Fruit fly (Drosophila melanogaster): ENCODE data around the gene CG43145.

The CG43145 gene

DNA sequence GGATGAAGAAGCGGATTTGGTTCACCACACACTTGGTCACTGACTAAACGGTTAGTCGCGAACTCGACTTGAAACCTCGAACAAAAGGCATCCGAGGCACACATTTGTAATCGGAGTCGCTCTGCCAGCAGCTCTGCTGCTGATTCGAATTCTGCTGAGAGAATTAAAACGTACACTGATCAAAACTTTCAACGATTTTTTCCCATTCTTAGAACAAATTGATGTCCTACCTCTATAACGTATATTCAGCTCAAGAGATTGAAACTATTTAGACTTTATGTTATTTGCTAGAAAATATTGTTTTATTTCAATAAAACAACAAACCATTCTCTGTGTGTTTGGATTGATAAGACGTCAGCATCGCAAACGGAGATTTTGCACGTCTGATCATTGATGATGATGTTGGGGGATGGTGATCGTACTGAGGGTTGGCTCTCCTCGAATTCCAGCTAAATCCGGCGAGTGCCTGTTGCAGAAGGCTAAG is 3.9 kb downstream of the CG43145 start, which contains the start of gene CG31778 (continued):
- peak; percentile 86 for TF ChIP-seq CG6163 (GFP tag; IDR thresholded peaks at IDR 0.05)
- TF ChIP-seq CG7368 (GFP tag; optimal IDR thresholded peaks at IDR 0.05): peak; percentile 68
- peak; percentile 79 for TF ChIP-seq CG6792 (GFP tag; optimal IDR thresholded peaks at IDR 0.05)
- no peak for TF ChIP-seq dac (GFP tag; optimal IDR thresholded peaks at IDR 0.05)
- peak; percentile 92 for TF ChIP-seq Sox102F (GFP tag; optimal IDR thresholded peaks at IDR 0.05)
- peak; percentile 58 for TF ChIP-seq Sox15 (GFP tag; optimal IDR thresholded peaks at IDR 0.05)
- no peak for TF ChIP-seq CG9139 (GFP tag; optimal IDR thresholded peaks at IDR 0.05)
- TF ChIP-seq fd59A (GFP tag; optimal IDR thresholded peaks at IDR 0.05): peak; percentile 46
- TF ChIP-seq achi (GFP tag; optimal IDR thresholded peaks at IDR 0.05): peak; percentile 73
- TF ChIP-seq Hr39 (GFP tag; optimal IDR thresholded peaks at IDR 0.05): peak; percentile 89
- TF ChIP-seq CG8632 (GFP tag; optimal IDR thresholded peaks at IDR 0.05): peak; percentile 75
- peak; percentile 73 for TF ChIP-seq CG10669 (GFP tag; optimal IDR thresholded peaks at IDR 0.05)
- TF ChIP-seq CG3032 (tag; optimal IDR thresholded peaks at IDR 0.05): peak; percentile 73
- TF ChIP-seq CG1621 (tag; optimal IDR thresholded peaks at IDR 0.05): peak; percentile 75
- TF ChIP-seq CG8119 (GFP tag; IDR thresholded peaks at IDR 0.05): peak; percentile 67
- TF ChIP-seq CG11902 (GFP tag; optimal IDR thresholded peaks at IDR 0.05): peak; percentile 60
- TF ChIP-seq salr (GFP tag; optimal IDR thresholded peaks at IDR 0.05): peak; percentile 32 to 49
- peak; percentile 61 for TF ChIP-seq CG6276 (GFP tag; optimal IDR thresholded peaks at IDR 0.05)
- peak; percentile 78 for TF ChIP-seq vri (GFP tag; optimal IDR thresholded peaks at IDR 0.05)
- peak; percentile 84 for TF ChIP-seq eg (GFP tag; IDR thresholded peaks at IDR 0.05)
- TF ChIP-seq Hr38 (GFP tag; optimal IDR thresholded peaks at IDR 0.05): no peak
- TF ChIP-seq CG6854 (GFP tag; optimal IDR thresholded peaks at IDR 0.05): peak; percentile 35
- TF ChIP-seq Lpt (GFP tag; optimal IDR thresholded peaks at IDR 0.05): peak; percentile 20
- TF ChIP-seq Eip78C (GFP tag): peak; percentile 94
- TF ChIP-seq CG11294 (GFP tag; IDR thresholded peaks at IDR 0.05): peak; percentile 65
- TF ChIP-seq CG15336 (GFP tag; IDR thresholded peaks at IDR 0.05): peak; percentile 77

DNA sequence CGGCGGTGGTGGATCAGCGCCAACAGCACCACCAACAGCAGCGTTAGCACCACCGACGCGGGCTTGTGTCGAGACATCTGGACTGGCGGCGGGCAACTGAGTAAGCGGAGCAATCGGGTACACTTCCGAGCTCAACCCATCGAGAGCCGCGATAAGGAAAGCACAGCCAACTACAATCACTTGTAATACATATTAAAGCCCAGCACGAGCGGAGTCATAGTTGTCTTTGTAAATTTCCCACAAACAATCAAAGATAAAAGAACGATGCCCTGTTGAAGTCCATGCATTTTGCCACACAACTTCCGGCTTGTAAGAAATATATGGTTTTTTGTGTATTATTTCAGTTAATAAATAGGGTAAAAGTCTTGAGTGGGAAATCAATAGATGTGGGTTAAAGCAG is 5.3 kb downstream of the CG43145 start, which contains the start of gene CG31777:
Gene CG31777, minus strand, starts transcription at position 101 of the 400 bp plus-strand sequence.
- TF ChIP-seq fkh (GFP tag; optimal IDR thresholded peaks at IDR 0.05) (no peak), svp (GFP tag) (peak; percentile 71)

DNA sequence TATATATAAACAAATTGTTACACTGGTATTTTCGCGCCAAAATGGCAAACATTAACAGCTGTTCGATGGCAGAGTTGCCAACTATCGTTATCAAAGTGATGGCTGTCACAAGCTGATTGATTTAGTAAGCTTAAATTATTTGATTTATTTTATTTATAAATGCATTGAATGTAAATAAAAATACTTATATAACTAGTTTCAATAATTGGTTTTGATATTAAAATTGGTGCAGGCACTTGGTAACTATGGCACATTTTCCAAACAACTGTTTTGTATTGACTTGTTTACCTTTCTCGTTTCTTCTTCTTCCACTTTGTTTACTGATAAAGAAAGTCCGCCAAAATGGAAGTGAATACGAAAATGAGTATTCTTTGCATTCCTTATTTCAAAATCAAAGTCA is 10.0 kb downstream of the CG43145 start, which contains the start of gene cutlet:
Gene cutlet, minus strand, starts transcription at position 84 of the 400 bp plus-strand sequence.
- TF ChIP-seq svp (GFP tag) (peak; percentile 63), achi (GFP tag; optimal IDR thresholded peaks at IDR 0.05) (peak; percentile 36), fkh (GFP tag; optimal IDR thresholded peaks at IDR 0.05) (peak; percentile 93), Smox (GFP tag; optimal IDR thresholded peaks at IDR 0.05) (peak; percentile 16), Eip78C (GFP tag) (peak; percentile 54), Blimp-1 (GFP tag; optimal IDR thresholded peaks at IDR 0.05) (no peak), lz (GFP tag; optimal IDR thresholded peaks at IDR 0.05) (no peak)

- TF ChIP-seq CG9139 (GFP tag; optimal IDR thresholded peaks at IDR 0.05) (no peak), pdm3 (GFP tag; optimal IDR thresholded peaks at IDR 0.05) (peak; percentile 40), spab (GFP tag; optimal IDR thresholded peaks at IDR 0.05) (no peak), CG6792 (GFP tag; optimal IDR thresholded peaks at IDR 0.05) (no peak), Hr4 (GFP tag; optimal IDR thresholded peaks at IDR 0.05) (peak; percentile 64), lz (GFP tag; optimal IDR thresholded peaks at IDR 0.05) (peak; percentile 11), esn (GFP tag; optimal IDR thresholded peaks at IDR 0.05) (peak; percentile 7), CG1621 (tag; optimal IDR thresholded peaks at IDR 0.05) (no peak), CG3919 (GFP tag; optimal IDR thresholded peaks at IDR 0.05) (peak; percentile 21), Sox15 (GFP tag; optimal IDR thresholded peaks at IDR 0.05) (no peak), Hr38 (GFP tag; optimal IDR thresholded peaks at IDR 0.05) (no peak), CG31627 (GFP tag; optimal IDR thresholded peaks at IDR 0.05) (no peak), Ets21C (GFP tag; optimal IDR thresholded peaks at IDR 0.05) (no peak), achi (GFP tag; optimal IDR thresholded peaks at IDR 0.05) (peak; percentile 41), eg (GFP tag; IDR thresholded peaks at IDR 0.05) (no peak), Blimp-1 (GFP tag; optimal IDR thresholded peaks at IDR 0.05) (no peak), CG4318 (GFP tag; optimal IDR thresholded peaks at IDR 0.05) (no peak), vri (GFP tag; optimal IDR thresholded peaks at IDR 0.05) (no peak), Sox14 (GFP tag; optimal IDR thresholded peaks at IDR 0.05) (peak; percentile 25), Met (GFP tag; optimal IDR thresholded peaks at IDR 0.05) (peak; percentile 43), dsx (GFP tag; optimal IDR thresholded peaks at IDR 0.05; ENCODE audit: poor library complexity, severe bottlenecking) (peak; percentile 46), fd59A (GFP tag; optimal IDR thresholded peaks at IDR 0.05) (no peak), CG11762 (GFP tag; optimal IDR thresholded peaks at IDR 0.05; ENCODE audit: insufficient read depth) (no peak), Hr39 (GFP tag; optimal IDR thresholded peaks at IDR 0.05) (peak; percentile 41), Eip78C (GFP tag) (peak; percentile 22), Eip75B (GFP tag; optimal IDR thresholded peaks at IDR 0.05) (peak; percentile 0)
Observed at dm6 chr2L:3712949-3713416, 11.4 kb downstream of the CG43145 start, which contains the start of the genes CG31955 and CG2818. TSS of gene CG31955 (minus strand) at chr2L:3713105. TSS of gene CG2818 (plus strand) at chr2L:3713360.
